Fruit fly (Drosophila melanogaster) whole organism, embryonic: ENCODE results near the gene CG3071.

Experiments
- ATbp ChIP-seq: fragments of 200-800 bp; sonication (Bioruptor generic); optimal IDR thresholded peaks from 2 replicates; lab custom pipeline; 2017; ENCODE audit warnings: missing biosample characterization, mild to moderate bottlenecking, missing genetic modification characterization, missing genetic modification reagents
- Atf6 ChIP-seq: fragments of 200-800 bp; sonication (Bioruptor generic); IDR thresholded peaks from 2 replicates; pipeline ENCODE4 v1.3.6; 2022; ENCODE audit warnings: missing biosample characterization, missing genetic modification characterization
- Awh ChIP-seq: fragments of 200-800 bp; sonication (Bioruptor generic); IDR thresholded peaks from 2 replicates; pipeline ENCODE4, ENCODE4 v1.3.6; 2022; ENCODE audit warnings: missing biosample characterization, missing genetic modification characterization
- BEAF-32 ChIP-seq: fragments of 200-800 bp; sonication (Bioruptor generic); optimal IDR thresholded peaks from 3 replicates; lab custom pipeline; 2017; ENCODE audit warnings: missing biosample characterization, missing genetic modification characterization, mild to moderate bottlenecking, moderate library complexity, missing genetic modification reagents
- CG10209 ChIP-seq: fragments of 200-800 bp; sonication (Bioruptor generic); optimal IDR thresholded peaks from 3 replicates; lab custom pipeline; 2017; ENCODE audit warnings: missing biosample characterization, mild to moderate bottlenecking, missing genetic modification characterization, missing genetic modification reagents
- CG11085 ChIP-seq: fragments of 200-800 bp; sonication (Bioruptor generic); IDR thresholded peaks from 2 replicates; pipeline ENCODE4 v1.3.6; 2022; ENCODE audit warnings: missing biosample characterization, missing genetic modification characterization
- CG11093 ChIP-seq: fragments of 200-800 bp; sonication (Bioruptor generic); IDR thresholded peaks from 3 replicates; pipeline ENCODE4 v1.3.6; 2022; ENCODE audit warnings: missing biosample characterization, missing genetic modification characterization
- CG11398 ChIP-seq: fragments of 200-800 bp; sonication (Bioruptor generic); optimal IDR thresholded peaks from 2 replicates; lab custom pipeline; 2016; ENCODE audit warnings: missing biosample characterization, missing genetic modification characterization
- CG11723 ChIP-seq: fragments of 200-800 bp; sonication (Bioruptor generic); optimal IDR thresholded peaks from 2 replicates; lab custom pipeline; 2017; ENCODE audit warnings: missing biosample characterization, mild to moderate bottlenecking, missing genetic modification characterization
- CG12744 ChIP-seq: fragments of 200-800 bp; sonication (Bioruptor generic); optimal IDR thresholded peaks from 2 replicates; lab custom pipeline; 2016; ENCODE audit warnings: missing biosample characterization, missing genetic modification characterization
- CG14667 ChIP-seq: fragments of 200-800 bp; sonication (Bioruptor generic); IDR thresholded peaks from 2 replicates; pipeline ENCODE4 v1.3.6; 2022; ENCODE audit warnings: missing biosample characterization, missing genetic modification characterization
- CG14710 ChIP-seq: fragments of 200-800 bp; sonication (Bioruptor generic); optimal IDR thresholded peaks from 3 replicates; lab custom pipeline; 2019; ENCODE audit warnings: missing biosample characterization, mild to moderate bottlenecking, missing genetic modification characterization, moderate library complexity
- CG2678 ChIP-seq: fragments of 200-800 bp; sonication (Bioruptor generic); optimal IDR thresholded peaks from 3 replicates; lab custom pipeline; 2019; ENCODE audit warnings: missing biosample characterization, mild to moderate bottlenecking, missing genetic modification characterization, moderate library complexity
- CG2875 ChIP-seq: fragments of 200-800 bp; sonication (Bioruptor generic); optimal IDR thresholded peaks from 2 replicates; lab custom pipeline; 2017; ENCODE audit warnings: missing biosample characterization, mild to moderate bottlenecking, missing genetic modification characterization, missing genetic modification reagents
- CG3726 ChIP-seq: fragments of 200-800 bp; sonication (Bioruptor generic); IDR thresholded peaks from 3 replicates; pipeline ENCODE4, ENCODE4 v1.3.6; 2022; ENCODE audit warnings: missing biosample characterization, missing genetic modification characterization
- CG4282 ChIP-seq: fragments of 200-800 bp; sonication (Bioruptor generic); optimal IDR thresholded peaks from 2 replicates; lab custom pipeline; 2016; ENCODE audit warnings: missing biosample characterization, missing genetic modification characterization
- CG4404 ChIP-seq: fragments of 200-800 bp; sonication (Bioruptor generic); IDR thresholded peaks from 2 replicates; pipeline ENCODE4 v1.3.6; 2022; ENCODE audit warnings: missing biosample characterization, missing genetic modification characterization
- CG4820 ChIP-seq: fragments of 200-800 bp; sonication (Bioruptor generic); optimal IDR thresholded peaks from 3 replicates; lab custom pipeline; 2016; ENCODE audit warnings: missing biosample characterization, missing genetic modification characterization
- CG8944 ChIP-seq: fragments of 200-800 bp; sonication (Bioruptor generic); optimal IDR thresholded peaks from 3 replicates; lab custom pipeline; 2016; ENCODE audit warnings: missing biosample characterization, missing genetic modification characterization
- CG9215 ChIP-seq: fragments of 200-800 bp; sonication (Bioruptor generic); IDR thresholded peaks from 2 replicates; pipeline ENCODE4 v1.3.6; 2022; ENCODE audit warnings: missing biosample characterization, missing genetic modification characterization
- D ChIP-seq, 2 experiments: fragments of 200-800 bp in 1 of 2; fragments of >200 bp in 1 of 2; sonication (Bioruptor generic) in 1 of 2; optimal IDR thresholded peaks; 2 replicates in 1 of 2; 3 replicates in 1 of 2; lab custom pipeline; 2017; ENCODE audit warnings: mild to moderate bottlenecking in 1 of 2, missing biosample characterization in 1 of 2, missing genetic modification characterization in 1 of 2, missing genetic modification reagents in 1 of 2
- Deaf1 ChIP-seq: fragments of 200-800 bp; optimal IDR thresholded peaks from 3 replicates; lab custom pipeline; 2019; ENCODE audit warnings: missing biosample characterization, mild to moderate bottlenecking, missing genetic modification characterization, moderate library complexity
- Dip3 ChIP-seq: fragments of 200-800 bp; sonication (Bioruptor generic); optimal IDR thresholded peaks from 3 replicates; lab custom pipeline; 2016; ENCODE audit warnings: missing biosample characterization, missing genetic modification characterization
- Fer2 ChIP-seq: fragments of 200-800 bp; sonication (Bioruptor generic); optimal IDR thresholded peaks from 2 replicates; lab custom pipeline; 2018; ENCODE audit warnings: missing biosample characterization, mild to moderate bottlenecking, missing genetic modification characterization, moderate library complexity
- HmgZ ChIP-seq: fragments of 200-800 bp; sonication (Bioruptor generic); optimal IDR thresholded peaks from 2 replicates; lab custom pipeline; 2018; ENCODE audit warnings: missing biosample characterization, mild to moderate bottlenecking, missing genetic modification characterization
- Hmx ChIP-seq: fragments of 200-800 bp; sonication (Bioruptor generic); optimal IDR thresholded peaks from 2 replicates; lab custom pipeline; 2016; ENCODE audit warnings: missing biosample characterization, missing genetic modification characterization
- Hr51 ChIP-seq, 2 experiments: fragments of 200-800 bp; sonication (Bioruptor generic); optimal IDR thresholded peaks; 2 replicates in 1 of 2; 3 replicates in 1 of 2; lab custom pipeline; 2016 to 2018; ENCODE audit warnings: missing biosample characterization in 2 of 2, missing genetic modification characterization in 2 of 2, mild to moderate bottlenecking in 1 of 2, moderate library complexity in 1 of 2
- Lpt ChIP-seq: fragments of >200 bp; optimal IDR thresholded peaks from 2 replicates; lab custom pipeline; 2018; ENCODE audit warnings: missing biosample characterization, missing genetic modification characterization
- Mad ChIP-seq: fragments of 200-800 bp; sonication (Bioruptor generic); optimal IDR thresholded peaks from 2 replicates; lab custom pipeline; 2016; ENCODE audit warnings: missing biosample characterization, missing genetic modification characterization
- Mes4 ChIP-seq: fragments of 200-800 bp; sonication (Bioruptor generic); optimal IDR thresholded peaks from 2 replicates; lab custom pipeline; 2016; ENCODE audit warnings: missing biosample characterization, missing genetic modification characterization
- Optix ChIP-seq: fragments of 200-800 bp; sonication (Bioruptor generic); IDR thresholded peaks from 3 replicates; pipeline ENCODE4 v1.3.6; 2022; ENCODE audit warnings: missing biosample characterization, missing genetic modification characterization
- Pdp1 ChIP-seq, 2 experiments: fragments of 200-800 bp; sonication (Bioruptor generic); optimal IDR thresholded peaks; 3 replicates each; lab custom pipeline; 2016; ENCODE audit warnings: missing biosample characterization in 2 of 2, missing genetic modification characterization in 2 of 2, mild to moderate bottlenecking in 1 of 2, moderate library complexity in 1 of 2
- Rx ChIP-seq: fragments of 200-800 bp; sonication (Bioruptor generic); IDR thresholded peaks from 2 replicates; pipeline ENCODE4 v1.3.6; 2022; ENCODE audit warnings: missing biosample characterization, missing genetic modification characterization
- br ChIP-seq: fragments of >200 bp; optimal IDR thresholded peaks from 2 replicates; lab custom pipeline; 2017
- caup ChIP-seq: fragments of 200-800 bp; sonication (Bioruptor generic); optimal IDR thresholded peaks from 3 replicates; lab custom pipeline; 2017; ENCODE audit warnings: missing biosample characterization, mild to moderate bottlenecking, missing genetic modification characterization, moderate library complexity; ENCODE audit not compliant: severe bottlenecking
- crc ChIP-seq: fragments of 200-800 bp; sonication (Bioruptor generic); optimal IDR thresholded peaks from 2 replicates; lab custom pipeline; 2016; ENCODE audit warnings: missing biosample characterization, missing genetic modification characterization
- dimm ChIP-seq: fragments of 200-800 bp; sonication (Bioruptor generic); IDR thresholded peaks from 2 replicates; pipeline ENCODE4 v1.3.6; 2022; ENCODE audit warnings: missing biosample characterization, missing genetic modification characterization
- dpn ChIP-seq, 2 experiments: fragments of 200-800 bp; sonication (Bioruptor generic); optimal IDR thresholded peaks; 3 replicates each; lab custom pipeline; 2016; ENCODE audit warnings: missing biosample characterization in 2 of 2, missing genetic modification characterization in 2 of 2
- fd96Cb ChIP-seq: fragments of 200-800 bp; sonication (Bioruptor generic); optimal IDR thresholded peaks from 2 replicates; lab custom pipeline; 2018; ENCODE audit warnings: missing biosample characterization, mild to moderate bottlenecking, missing genetic modification characterization, moderate library complexity
- grau ChIP-seq: fragments of 200-800 bp; optimal IDR thresholded peaks from 3 replicates; lab custom pipeline; 2019; ENCODE audit warnings: missing biosample characterization, mild to moderate bottlenecking, missing genetic modification characterization, moderate library complexity
- h ChIP-seq: fragments of >200 bp; optimal IDR thresholded peaks from 2 replicates; lab custom pipeline; 2017
- ind ChIP-seq: fragments of 200-800 bp; sonication (Bioruptor generic); optimal IDR thresholded peaks from 3 replicates; lab custom pipeline; 2016; ENCODE audit warnings: missing biosample characterization, missing genetic modification characterization
- kni ChIP-seq: fragments of 200-800 bp; sonication (Bioruptor generic); optimal IDR thresholded peaks from 3 replicates; lab custom pipeline; 2017; ENCODE audit warnings: mild to moderate bottlenecking, missing biosample characterization, missing genetic modification reagents, missing genetic modification characterization
- nmo ChIP-seq: fragments of 200-800 bp; sonication (Bioruptor generic); optimal IDR thresholded peaks from 2 replicates; lab custom pipeline; 2018; ENCODE audit warnings: missing biosample characterization, mild to moderate bottlenecking, missing genetic modification characterization, moderate library complexity
- org-1 ChIP-seq: fragments of 200-800 bp; sonication (Bioruptor generic); optimal IDR thresholded peaks from 2 replicates; lab custom pipeline; 2017; ENCODE audit warnings: missing biosample characterization, missing genetic modification characterization
- phol ChIP-seq: fragments of 200-800 bp; sonication (Bioruptor generic); optimal IDR thresholded peaks from 3 replicates; lab custom pipeline; 2018; ENCODE audit warnings: missing biosample characterization, mild to moderate bottlenecking, missing genetic modification characterization, moderate library complexity
- psq ChIP-seq: fragments of 200-800 bp; sonication (Bioruptor generic); optimal IDR thresholded peaks from 2 replicates; lab custom pipeline; 2017; ENCODE audit warnings: missing biosample characterization, missing genetic modification characterization
- repo ChIP-seq: fragments of 200-800 bp; sonication (Bioruptor generic); optimal IDR thresholded peaks from 2 replicates; lab custom pipeline; 2016; ENCODE audit warnings: missing biosample characterization, missing genetic modification characterization
- schlank ChIP-seq: fragments of 200-800 bp; sonication (Bioruptor generic); optimal IDR thresholded peaks from 2 replicates; lab custom pipeline; 2018; ENCODE audit warnings: missing biosample characterization, mild to moderate bottlenecking, missing genetic modification characterization
- scrt ChIP-seq: fragments of 200-800 bp; sonication (Bioruptor generic); optimal IDR thresholded peaks from 2 replicates; lab custom pipeline; 2018; ENCODE audit warnings: missing biosample characterization, mild to moderate bottlenecking, missing genetic modification characterization, moderate library complexity
- tap ChIP-seq: fragments of 200-800 bp; optimal IDR thresholded peaks from 3 replicates; lab custom pipeline; 2019; ENCODE audit warnings: missing biosample characterization, mild to moderate bottlenecking, missing genetic modification characterization, moderate library complexity

CG3071 gene

dm6 chrX:2306307-2306706, 43.7 kb downstream of the CG3071 start (continued):
- TF ChIP-seq CG9215: peak; percentile 33; the same call in 1 of the 2 replicates
- no peak for TF ChIP-seq CG11398 (GFP tag; lab: Kevin White, UChicago)
- TF ChIP-seq repo (GFP tag; lab: Kevin White, UChicago): peak; percentile 54
- peak; percentile 38; the same call in 1 of the 2 replicates for TF ChIP-seq Atf6 (GFP tag; lab: Robert Waterston, UW)
- peak; percentile 2 for TF ChIP-seq scrt (GFP tag; lab: Kevin White, UChicago)
- no peak for TF ChIP-seq CG14710 (tag; lab: Kevin White, UChicago)
- peak; percentile 25 to 88 for TF ChIP-seq Hr51 (GFP tag; optimal IDR thresholded peaks at IDR 0.05; lab: Kevin White, UChicago)
- peak; percentile 55 for TF ChIP-seq Rx
- TF ChIP-seq Fer2: no peak
- peak; percentile 28; the same call in 1 of the 2 replicates for TF ChIP-seq CG4404 (GFP tag; lab: Robert Waterston, UW)
- TF ChIP-seq Lpt (GFP tag; lab: Kevin White, UChicago): no peak
- peak; percentile 7 for TF ChIP-seq HmgZ (tag; lab: Kevin White, UChicago)
- TF ChIP-seq br (lab: Kevin White, UChicago): no peak
- no peak for TF ChIP-seq BEAF-32 (GFP tag; lab: Kevin White, UChicago)
- peak; percentile 44 for TF ChIP-seq Mad (GFP tag; lab: Kevin White, UChicago)
- TF ChIP-seq Dip3: peak; percentile 40
- peak; percentile 43 for TF ChIP-seq ATbp
- peak; percentile 58 for TF ChIP-seq grau (tag; lab: Kevin White, UChicago)
- TF ChIP-seq CG2678 (tag; lab: Kevin White, UChicago): peak; percentile 74
- peak in 1 of 2 experiments; percentile 40 for TF ChIP-seq Pdp1 (GFP tag; optimal IDR thresholded peaks at IDR 0.05; lab: Kevin White, UChicago)
- TF ChIP-seq CG2875 (GFP tag; lab: Kevin White, UChicago): peak; percentile 10
- TF ChIP-seq org-1 (GFP tag; lab: Kevin White, UChicago): peak; percentile 72
- TF ChIP-seq D (optimal IDR thresholded peaks at IDR 0.05; lab: Kevin White, UChicago): no peak
- TF ChIP-seq D (GFP tag; optimal IDR thresholded peaks at IDR 0.05; lab: Kevin White, UChicago): peak; percentile 37
- peak; percentile 28 for TF ChIP-seq caup (GFP tag; lab: Kevin White, UChicago)
- no peak for TF ChIP-seq kni (GFP tag; lab: Kevin White, UChicago)
- peak; percentile 69 for TF ChIP-seq nmo (GFP tag; lab: Kevin White, UChicago)
- TF ChIP-seq CG11093 (GFP tag; lab: Robert Waterston, UW): peak; percentile 53; the same call in 2 of the 3 replicates
- no peak for TF ChIP-seq dimm (GFP tag; lab: Robert Waterston, UW)
- TF ChIP-seq fd96Cb (tag; lab: Kevin White, UChicago): peak; percentile 71
- TF ChIP-seq schlank (tag; lab: Kevin White, UChicago): no peak
- TF ChIP-seq CG11085: no peak
- peak; percentile 62 for TF ChIP-seq ind (GFP tag; lab: Kevin White, UChicago)
- TF ChIP-seq CG10209 (GFP tag; lab: Kevin White, UChicago): peak; percentile 64
- peak; percentile 44 for TF ChIP-seq CG11723 (GFP tag; lab: Kevin White, UChicago)
- peak; percentile 37 for TF ChIP-seq CG8944 (GFP tag; lab: Kevin White, UChicago)
- TF ChIP-seq CG3726 (GFP tag; lab: Robert Waterston, UW): 0 out of 3 replicates have a peak, but pooled peaks have one; percentile 47
- peak; percentile 47 to 73 for TF ChIP-seq dpn (GFP tag; optimal IDR thresholded peaks at IDR 0.05; lab: Kevin White, UChicago)
- peak; percentile 71 for TF ChIP-seq Awh (GFP tag; lab: Robert Waterston, UW)
- no peak for TF ChIP-seq Hmx (GFP tag; lab: Kevin White, UChicago)
- peak; percentile 40 for TF ChIP-seq tap (tag; lab: Kevin White, UChicago)
- TF ChIP-seq psq (GFP tag; lab: Kevin White, UChicago): peak; percentile 13
- TF ChIP-seq Mes4 (GFP tag; lab: Kevin White, UChicago): peak; percentile 36
- TF ChIP-seq h (lab: Kevin White, UChicago): no peak
- peak; percentile 42 for TF ChIP-seq crc (GFP tag; lab: Kevin White, UChicago)
- TF ChIP-seq Optix (GFP tag; lab: Robert Waterston, UW): peak; percentile 56; the same call in 1 of the 3 replicates
- peak; percentile 28 for TF ChIP-seq CG4820 (GFP tag; lab: Kevin White, UChicago)
- TF ChIP-seq CG12744 (GFP tag; lab: Kevin White, UChicago): no peak
- no peak for TF ChIP-seq CG4282 (GFP tag; lab: Kevin White, UChicago)
- no peak for TF ChIP-seq CG14667
- no peak for TF ChIP-seq Deaf1 (tag; lab: Kevin White, UChicago)
- peak; percentile 69 for TF ChIP-seq phol (tag; lab: Kevin White, UChicago)
